Fruit fly (Drosophila melanogaster) whole organism, prepupa: Measurements from ENCODE around the gene CG7084.

ENCODE experiments used
- CG10631 ChIP-seq: fragments of 200-800 bp; sonication (Bioruptor generic); optimal IDR thresholded peaks from 2 replicates; lab custom pipeline; 2016; ENCODE audit warnings: missing biosample characterization, missing genetic modification characterization
- CG3032 ChIP-seq: fragments of 200-800 bp; optimal IDR thresholded peaks from 2 replicates; lab custom pipeline; 2019; ENCODE audit warnings: missing biosample characterization, mild to moderate bottlenecking, missing genetic modification characterization, moderate library complexity
- CG31627 ChIP-seq: fragments of 200-800 bp; sonication (Bioruptor generic); optimal IDR thresholded peaks from 3 replicates; lab custom pipeline; 2016; ENCODE audit warnings: missing biosample characterization, missing genetic modification characterization
- CG6163 ChIP-seq: fragments of 200-800 bp; sonication (Bioruptor generic); IDR thresholded peaks from 3 replicates; pipeline ENCODE4 v1.3.6; 2022; ENCODE audit warnings: missing biosample characterization, missing genetic modification characterization
- Ets21C ChIP-seq: fragments of 200-800 bp; sonication (Bioruptor generic); optimal IDR thresholded peaks from 3 replicates; lab custom pipeline; 2016; ENCODE audit warnings: missing biosample characterization, missing genetic modification characterization
- dac ChIP-seq: fragments of 200-800 bp; sonication (Bioruptor generic); optimal IDR thresholded peaks from 2 replicates; lab custom pipeline; 2017; ENCODE audit warnings: missing biosample characterization, mild to moderate bottlenecking, missing genetic modification characterization

- peak; percentile 66 for TF ChIP-seq CG10631 (GFP tag; lab: Kevin White, UChicago)
- TF ChIP-seq dac (GFP tag; lab: Kevin White, UChicago) = no peak
- TF ChIP-seq Ets21C (GFP tag; lab: Kevin White, UChicago) = peak; percentile 39
- TF ChIP-seq CG31627 = peak; percentile 63
- TF ChIP-seq CG6163 (GFP tag; lab: Robert Waterston, UW) = peak; percentile 79
- TF ChIP-seq CG3032 (tag; lab: Kevin White, UChicago) = no peak
Observed at dm6 chr3R:22339510-22339909, 40.9 kb downstream of the CG7084 start.
